Worm (Caenorhabditis elegans) whole organism, mixed stage, embryonic: ENCODE measurements around the gene col-133.

Experiments used
- lin-13 ChIP-seq: fragments of 150-350 bp; optimal IDR thresholded peaks from 2 replicates; lab custom pipeline; 2014; ENCODE audit warnings: missing biosample characterization, missing genetic modification characterization
- lsy-2 ChIP-seq: fragments of 150-350 bp; optimal IDR thresholded peaks from 2 replicates; lab custom pipeline; 2014; ENCODE audit warnings: missing biosample characterization, missing genetic modification characterization
- snpc-4 ChIP-seq: fragments of 150-350 bp; optimal IDR thresholded peaks from 2 replicates; lab custom pipeline; 2014; ENCODE audit warnings: missing biosample characterization, missing genetic modification characterization

- TF ChIP-seq lsy-2 (tag; lab: Kevin White, UChicago) (no peak), lin-13 (tag; lab: Kevin White, UChicago) (no peak), snpc-4 (no peak)
Observed at ce11 chrIV:14137063-14137462, 37.9 kb upstream of the col-133 start, which contains the start of gene srz-31.
